Fruit fly (Drosophila melanogaster) whole organism, prepupa: Measurements from ENCODE around the gene CG18088.

Source experiments
- CG10631 ChIP-seq: fragments of 200-800 bp; sonication (Bioruptor generic); optimal IDR thresholded peaks from 2 replicates; lab custom pipeline; 2016; ENCODE audit warnings: missing biosample characterization, missing genetic modification characterization
- CG10669 ChIP-seq: fragments of 200-800 bp; sonication (Bioruptor generic); optimal IDR thresholded peaks from 3 replicates; lab custom pipeline; 2018; ENCODE audit warnings: missing biosample characterization, mild to moderate bottlenecking, missing genetic modification characterization, moderate library complexity
- CG11762 ChIP-seq: fragments of 200-800 bp; sonication (Bioruptor generic); optimal IDR thresholded peaks from 3 replicates; lab custom pipeline; 2016; ENCODE audit warnings: missing biosample characterization, missing genetic modification characterization; ENCODE audit not compliant: insufficient read depth
- CG11902 ChIP-seq: fragments of 200-800 bp; sonication (Bioruptor generic); optimal IDR thresholded peaks from 3 replicates; lab custom pipeline; 2016; ENCODE audit warnings: missing biosample characterization, missing genetic modification characterization
- CG1621 ChIP-seq: fragments of 200-800 bp; sonication (Bioruptor generic); optimal IDR thresholded peaks from 3 replicates; lab custom pipeline; 2018; ENCODE audit warnings: missing biosample characterization, mild to moderate bottlenecking, missing genetic modification characterization
- CG16779 ChIP-seq: fragments of 200-800 bp; sonication (Bioruptor generic); optimal IDR thresholded peaks from 3 replicates; lab custom pipeline; 2017; ENCODE audit warnings: missing biosample characterization, mild to moderate bottlenecking, missing genetic modification characterization
- CG3032 ChIP-seq: fragments of 200-800 bp; optimal IDR thresholded peaks from 2 replicates; lab custom pipeline; 2019; ENCODE audit warnings: missing biosample characterization, mild to moderate bottlenecking, missing genetic modification characterization, moderate library complexity
- CG31627 ChIP-seq: fragments of 200-800 bp; sonication (Bioruptor generic); optimal IDR thresholded peaks from 3 replicates; lab custom pipeline; 2016; ENCODE audit warnings: missing biosample characterization, missing genetic modification characterization
- CG32006 ChIP-seq: fragments of 200-800 bp; sonication (Bioruptor generic); optimal IDR thresholded peaks from 3 replicates; lab custom pipeline; 2017; ENCODE audit warnings: missing biosample characterization, mild to moderate bottlenecking, missing genetic modification characterization
- CG34406 ChIP-seq: fragments of 200-800 bp; sonication (Bioruptor generic); optimal IDR thresholded peaks from 3 replicates; lab custom pipeline; 2016; ENCODE audit warnings: missing biosample characterization, missing genetic modification characterization
- CG3919 ChIP-seq: fragments of 200-800 bp; sonication (Bioruptor generic); optimal IDR thresholded peaks from 3 replicates; lab custom pipeline; 2016; ENCODE audit warnings: missing biosample characterization, missing genetic modification characterization
- CG4318 ChIP-seq: fragments of 200-800 bp; sonication (Bioruptor generic); optimal IDR thresholded peaks from 3 replicates; lab custom pipeline; 2017; ENCODE audit warnings: missing biosample characterization, mild to moderate bottlenecking, missing genetic modification characterization
- CG6163 ChIP-seq: fragments of 200-800 bp; sonication (Bioruptor generic); IDR thresholded peaks from 3 replicates; pipeline ENCODE4 v1.3.6; 2022; ENCODE audit warnings: missing biosample characterization, missing genetic modification characterization
- CG6276 ChIP-seq: fragments of 200-800 bp; sonication (Bioruptor generic); optimal IDR thresholded peaks from 2 replicates; lab custom pipeline; 2017; ENCODE audit warnings: missing biosample characterization, mild to moderate bottlenecking, missing genetic modification characterization
- CG6792 ChIP-seq: fragments of 200-800 bp; sonication (Bioruptor generic); optimal IDR thresholded peaks from 3 replicates; lab custom pipeline; 2016; ENCODE audit warnings: missing biosample characterization, missing genetic modification characterization
- CG6854 ChIP-seq: fragments of 200-800 bp; sonication (Bioruptor generic); optimal IDR thresholded peaks from 2 replicates; lab custom pipeline; 2017; ENCODE audit warnings: missing biosample characterization, mild to moderate bottlenecking, missing genetic modification characterization
- CG8119 ChIP-seq: fragments of 200-800 bp; sonication (Bioruptor generic); IDR thresholded peaks from 3 replicates; pipeline ENCODE4 v1.3.6; 2022; ENCODE audit warnings: missing biosample characterization, missing genetic modification characterization
- CG8319 ChIP-seq: fragments of 200-800 bp; sonication (Bioruptor generic); optimal IDR thresholded peaks from 3 replicates; lab custom pipeline; 2016; ENCODE audit warnings: missing biosample characterization, missing genetic modification characterization
- CG8632 ChIP-seq: fragments of 200-800 bp; sonication (Bioruptor generic); optimal IDR thresholded peaks from 3 replicates; lab custom pipeline; 2016; ENCODE audit warnings: missing biosample characterization, missing genetic modification characterization
- CG9139 ChIP-seq: fragments of 200-800 bp; sonication (Bioruptor generic); optimal IDR thresholded peaks from 3 replicates; lab custom pipeline; 2017; ENCODE audit warnings: missing biosample characterization, mild to moderate bottlenecking, missing genetic modification characterization
- Eip75B ChIP-seq: fragments of 200-800 bp; sonication (Bioruptor generic); optimal IDR thresholded peaks from 3 replicates; lab custom pipeline; 2016; ENCODE audit warnings: missing biosample characterization, missing genetic modification characterization
- Eip78C ChIP-seq: fragments of 200-800 bp; sonication (Bioruptor generic); peaks from one replicate; lab custom pipeline; 2016; ENCODE audit warnings: missing biosample characterization, missing genetic modification characterization
- Eip93F ChIP-seq: fragments of 200-800 bp; sonication (Bioruptor generic); optimal IDR thresholded peaks from 2 replicates; lab custom pipeline; 2016; ENCODE audit warnings: missing biosample characterization, mild to moderate bottlenecking, missing genetic modification characterization
- Ets21C ChIP-seq: fragments of 200-800 bp; sonication (Bioruptor generic); optimal IDR thresholded peaks from 3 replicates; lab custom pipeline; 2016; ENCODE audit warnings: missing biosample characterization, missing genetic modification characterization
- Ets96B ChIP-seq: fragments of 200-800 bp; optimal IDR thresholded peaks from 2 replicates; lab custom pipeline; 2019; ENCODE audit warnings: missing biosample characterization, mild to moderate bottlenecking, missing genetic modification characterization, moderate library complexity
- Gug ChIP-seq: fragments of 200-800 bp; sonication (Bioruptor generic); IDR thresholded peaks from 2 replicates; pipeline ENCODE4 v1.3.6; 2022; ENCODE audit warnings: missing biosample characterization, missing genetic modification characterization
- Hr38 ChIP-seq: sonication (Bioruptor generic); optimal IDR thresholded peaks from 2 replicates; lab custom pipeline; 2016; ENCODE audit warnings: missing biosample characterization, missing genetic modification characterization
- Hr39 ChIP-seq: fragments of 200-800 bp; sonication (Bioruptor generic); optimal IDR thresholded peaks from 2 replicates; lab custom pipeline; 2016; ENCODE audit warnings: missing biosample characterization, missing genetic modification characterization
- Hr4 ChIP-seq: fragments of 200-800 bp; sonication (Bioruptor generic); optimal IDR thresholded peaks from 3 replicates; lab custom pipeline; 2016; ENCODE audit warnings: missing biosample characterization, missing genetic modification characterization
- Lpt ChIP-seq: fragments of 200-800 bp; sonication (Bioruptor generic); optimal IDR thresholded peaks from 3 replicates; lab custom pipeline; 2016; ENCODE audit warnings: missing biosample characterization, missing genetic modification characterization
- OdsH ChIP-seq: fragments of 200-800 bp; sonication (Bioruptor generic); optimal IDR thresholded peaks from 3 replicates; lab custom pipeline; 2016; ENCODE audit warnings: missing biosample characterization, missing genetic modification characterization
- Smox ChIP-seq: fragments of 200-800 bp; sonication (Bioruptor generic); optimal IDR thresholded peaks from 3 replicates; lab custom pipeline; 2016; ENCODE audit warnings: missing biosample characterization, missing genetic modification characterization
- Sox14 ChIP-seq: fragments of 200-800 bp; sonication (Bioruptor generic); optimal IDR thresholded peaks from 3 replicates; lab custom pipeline; 2016; ENCODE audit warnings: missing biosample characterization, missing genetic modification characterization
- Sox15 ChIP-seq: fragments of 200-800 bp; sonication (Bioruptor generic); optimal IDR thresholded peaks from 3 replicates; lab custom pipeline; 2016; ENCODE audit warnings: missing biosample characterization, missing genetic modification characterization
- achi ChIP-seq: fragments of 200-800 bp; sonication (Bioruptor generic); optimal IDR thresholded peaks from 3 replicates; lab custom pipeline; 2016; ENCODE audit warnings: missing biosample characterization, missing genetic modification characterization
- acj6 ChIP-seq: fragments of 200-800 bp; sonication (Bioruptor generic); optimal IDR thresholded peaks from 3 replicates; lab custom pipeline; 2016; ENCODE audit warnings: missing biosample characterization, missing genetic modification characterization
- dac ChIP-seq: fragments of 200-800 bp; sonication (Bioruptor generic); optimal IDR thresholded peaks from 2 replicates; lab custom pipeline; 2017; ENCODE audit warnings: missing biosample characterization, mild to moderate bottlenecking, missing genetic modification characterization
- dsx ChIP-seq: fragments of 200-800 bp; optimal IDR thresholded peaks from 3 replicates; lab custom pipeline; 2019; ENCODE audit warnings: missing biosample characterization, mild to moderate bottlenecking, missing genetic modification characterization, moderate library complexity; ENCODE audit not compliant: poor library complexity, severe bottlenecking
- eg ChIP-seq: fragments of 200-800 bp; sonication (Bioruptor generic); IDR thresholded peaks from 3 replicates; pipeline ENCODE4 v1.3.6; 2022; ENCODE audit warnings: missing biosample characterization, missing genetic modification characterization
- fd59A ChIP-seq: fragments of 200-800 bp; sonication (Bioruptor generic); optimal IDR thresholded peaks from 2 replicates; lab custom pipeline; 2017; ENCODE audit warnings: missing biosample characterization, mild to moderate bottlenecking, missing genetic modification characterization, missing genetic modification reagents
- fd85E ChIP-seq: fragments of 200-800 bp; sonication (Bioruptor generic); optimal IDR thresholded peaks from 3 replicates; lab custom pipeline; 2016; ENCODE audit warnings: missing biosample characterization, missing genetic modification characterization
- fkh ChIP-seq: fragments of 200-800 bp; sonication (Bioruptor generic); optimal IDR thresholded peaks from 3 replicates; lab custom pipeline; 2017; ENCODE audit warnings: missing biosample characterization, mild to moderate bottlenecking, missing genetic modification characterization, moderate library complexity
- lz ChIP-seq: fragments of 200-800 bp; sonication (Bioruptor generic); optimal IDR thresholded peaks from 3 replicates; lab custom pipeline; 2016; ENCODE audit warnings: missing biosample characterization, missing genetic modification characterization
- net ChIP-seq: fragments of 200-800 bp; sonication (Bioruptor generic); optimal IDR thresholded peaks from 3 replicates; lab custom pipeline; 2016; ENCODE audit warnings: missing biosample characterization, missing genetic modification characterization
- salr ChIP-seq, 2 experiments: fragments of 200-800 bp; sonication (Bioruptor generic); optimal IDR thresholded peaks; 3 replicates each; lab custom pipeline; 2016 to 2018; ENCODE audit warnings: missing biosample characterization in 2 of 2, missing genetic modification characterization in 2 of 2, mild to moderate bottlenecking in 1 of 2
- svp ChIP-seq: fragments of 200-800 bp; sonication (Bioruptor generic); peaks from one replicate; lab custom pipeline; 2016; ENCODE audit warnings: missing biosample characterization, missing genetic modification characterization
- topi ChIP-seq: fragments of 200-800 bp; sonication (Bioruptor generic); optimal IDR thresholded peaks from 3 replicates; lab custom pipeline; 2016; ENCODE audit warnings: missing biosample characterization, missing genetic modification characterization
- vri ChIP-seq: fragments of 200-800 bp; sonication (Bioruptor generic); optimal IDR thresholded peaks from 3 replicates; lab custom pipeline; 2016; ENCODE audit warnings: missing biosample characterization, mild to moderate bottlenecking, missing genetic modification characterization

The CG18088 gene

DNA sequence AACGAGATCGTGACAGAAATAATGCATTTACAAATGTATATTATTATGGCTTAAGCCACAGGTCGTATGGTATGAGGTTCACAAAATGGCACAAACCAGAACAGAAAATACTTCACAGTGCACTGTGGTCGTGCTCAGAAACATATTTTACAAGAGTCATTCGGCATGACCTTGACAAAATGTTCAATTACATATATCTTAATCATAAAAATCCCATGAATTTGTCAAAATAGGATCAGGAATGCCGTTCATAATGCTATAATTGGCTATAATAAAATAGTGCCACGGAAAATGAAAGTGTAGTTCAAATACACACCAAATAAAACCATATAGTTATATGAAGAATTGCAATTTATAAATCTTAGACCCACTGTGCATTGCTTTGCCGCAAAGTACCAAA lies 47.7 kb upstream of the CG18088 start (continued):
- 0 out of 2 replicates have a peak, but pooled peaks have one; percentile 32 for TF ChIP-seq Gug (GFP tag; lab: Robert Waterston, UW)
- no peak for TF ChIP-seq CG16779
- TF ChIP-seq Ets21C (GFP tag; lab: Kevin White, UChicago): no peak
- no peak for TF ChIP-seq CG11902
- no peak for TF ChIP-seq svp (GFP tag; lab: Kevin White, UChicago)
- peak; percentile 74 for TF ChIP-seq CG10669 (GFP tag; lab: Kevin White, UChicago)
- TF ChIP-seq CG6792 (GFP tag; lab: Kevin White, UChicago): peak; percentile 14
- peak; percentile 38 for TF ChIP-seq CG3919 (GFP tag; lab: Kevin White, UChicago)
- no peak for TF ChIP-seq CG9139 (GFP tag; lab: Kevin White, UChicago)
- TF ChIP-seq Hr4 (GFP tag; lab: Kevin White, UChicago): peak; percentile 50
- peak; percentile 49 for TF ChIP-seq Lpt (GFP tag; lab: Kevin White, UChicago)
- TF ChIP-seq fkh (GFP tag; lab: Kevin White, UChicago): no peak
- no peak for TF ChIP-seq Hr38 (GFP tag; lab: Kevin White, UChicago)
- TF ChIP-seq Ets96B (tag; lab: Kevin White, UChicago): peak; percentile 42
- peak; percentile 62 for TF ChIP-seq CG4318 (GFP tag; lab: Kevin White, UChicago)
- TF ChIP-seq, all 60 proteins: peak for 36

DNA sequence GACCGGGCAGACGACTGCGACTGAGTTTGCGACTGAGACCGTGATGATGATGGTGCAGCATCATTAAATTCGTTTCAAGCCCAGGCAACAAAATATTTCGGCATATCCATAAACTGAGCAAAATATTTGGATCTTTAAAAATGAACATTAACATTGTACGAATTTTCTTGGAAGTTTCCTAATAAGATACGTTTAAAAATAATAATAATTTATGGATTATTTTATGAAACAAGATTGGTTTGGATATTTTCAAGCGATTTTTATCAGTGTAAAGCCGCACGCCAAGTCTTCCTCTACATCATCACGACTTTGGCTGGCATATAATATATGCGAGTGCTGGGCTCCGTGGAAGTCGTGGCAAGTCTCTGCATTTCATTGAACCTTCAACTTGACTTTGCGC lies 47.0 kb upstream of the CG18088 start:
- peak; percentile 72 for TF ChIP-seq lz (GFP tag; lab: Kevin White, UChicago)
- peak; percentile 56 for TF ChIP-seq Gug (GFP tag; lab: Robert Waterston, UW)
- peak; percentile 57 for TF ChIP-seq CG4318 (GFP tag; lab: Kevin White, UChicago)
- TF ChIP-seq net (GFP tag; lab: Kevin White, UChicago): peak; percentile 78
- TF ChIP-seq CG6854: peak; percentile 9
- no peak for TF ChIP-seq Hr38 (GFP tag; lab: Kevin White, UChicago)
- peak; percentile 32 for TF ChIP-seq dac (GFP tag; lab: Kevin White, UChicago)
- TF ChIP-seq CG32006 (GFP tag; lab: Kevin White, UChicago): peak; percentile 75
- TF ChIP-seq CG6163 (GFP tag; lab: Robert Waterston, UW): peak; percentile 86
- TF ChIP-seq fd85E (GFP tag; lab: Kevin White, UChicago): no peak
- TF ChIP-seq Ets21C (GFP tag; lab: Kevin White, UChicago): peak; percentile 39
- TF ChIP-seq Eip78C (GFP tag; lab: Kevin White, UChicago): peak; percentile 96
- TF ChIP-seq CG3032 (tag; lab: Kevin White, UChicago): peak; percentile 81
- TF ChIP-seq svp (GFP tag; lab: Kevin White, UChicago): peak; percentile 91
- TF ChIP-seq CG8119 (GFP tag; lab: Robert Waterston, UW): peak; percentile 80
- peak; percentile 49 for TF ChIP-seq fd59A (GFP tag; lab: Kevin White, UChicago)
- TF ChIP-seq CG6792 (GFP tag; lab: Kevin White, UChicago): peak; percentile 84
- peak; percentile 82 for TF ChIP-seq topi
- peak; percentile 56 for TF ChIP-seq Eip93F (GFP tag; lab: Kevin White, UChicago)
- peak; percentile 83 for TF ChIP-seq achi (GFP tag; lab: Kevin White, UChicago)
- TF ChIP-seq CG9139 (GFP tag; lab: Kevin White, UChicago): peak; percentile 46
- TF ChIP-seq acj6 (GFP tag; lab: Kevin White, UChicago): peak; percentile 78
- peak; percentile 72 for TF ChIP-seq CG11762 (GFP tag; lab: Kevin White, UChicago)
- peak; percentile 58 for TF ChIP-seq CG31627 (GFP tag; lab: Kevin White, UChicago)
- peak; percentile 58 for TF ChIP-seq CG11902
- TF ChIP-seq Eip75B (GFP tag; lab: Kevin White, UChicago): peak; percentile 80
- peak; percentile 33 for TF ChIP-seq CG1621 (tag; lab: Kevin White, UChicago)
- peak; percentile 77 for TF ChIP-seq CG8632
- peak; percentile 73 for TF ChIP-seq CG10669 (GFP tag; lab: Kevin White, UChicago)
- peak; percentile 64 for TF ChIP-seq Sox14
- peak; percentile 31 for TF ChIP-seq Sox15 (GFP tag; lab: Kevin White, UChicago)
- TF ChIP-seq Smox (GFP tag; lab: Kevin White, UChicago): peak; percentile 79
- TF ChIP-seq OdsH (GFP tag; lab: Kevin White, UChicago): peak; percentile 82
- TF ChIP-seq eg (GFP tag; lab: Robert Waterston, UW): peak; percentile 72
- TF ChIP-seq fkh (GFP tag; lab: Kevin White, UChicago): no peak
- TF ChIP-seq vri (GFP tag; lab: Kevin White, UChicago): peak; percentile 76
- peak; percentile 60 for TF ChIP-seq CG6276 (GFP tag; lab: Kevin White, UChicago)
- peak; percentile 51 for TF ChIP-seq CG16779
- TF ChIP-seq dsx: peak; percentile 87
- peak; percentile 78 for TF ChIP-seq CG10631 (GFP tag; lab: Kevin White, UChicago)
- TF ChIP-seq Hr39: peak; percentile 55
- TF ChIP-seq Ets96B (tag; lab: Kevin White, UChicago): peak; percentile 84
- peak; percentile 36 to 55 for TF ChIP-seq salr (GFP tag; optimal IDR thresholded peaks at IDR 0.05; lab: Kevin White, UChicago)
- peak; percentile 77 for TF ChIP-seq CG8319 (GFP tag; lab: Kevin White, UChicago)
- peak; percentile 85 for TF ChIP-seq CG3919 (GFP tag; lab: Kevin White, UChicago)
- peak; percentile 82 for TF ChIP-seq CG34406 (GFP tag; lab: Kevin White, UChicago)
